Worm (Caenorhabditis elegans) whole organism, mixed stage, embryonic: Measurements from ENCODE around the gene ddr-1.
A peak's percentile ranks its signal among the peaks of the same experiment; 100 is the strongest.

Experiments used
- M03D4.4 ChIP-seq: sonication (generic microtip); optimal IDR thresholded peaks from 2 replicates; lab custom pipeline; 2017; ENCODE audit warnings: mild to moderate bottlenecking, missing genetic modification characterization, missing compliant biosample characterization
- blmp-1 ChIP-seq: fragments of 150-350 bp; optimal IDR thresholded peaks from 2 replicates; lab custom pipeline; 2014; ENCODE audit warnings: missing biosample characterization, missing genetic modification characterization
- ceh-39 ChIP-seq: fragments of 150-350 bp; optimal IDR thresholded peaks from 2 replicates; lab custom pipeline; 2014; ENCODE audit warnings: missing biosample characterization, missing genetic modification characterization
- ceh-43 ChIP-seq: fragments of 200-800 bp; sonication (Bioruptor generic); optimal IDR thresholded peaks from 2 replicates; lab custom pipeline; 2018; ENCODE audit warnings: mild to moderate bottlenecking, missing genetic modification characterization, moderate library complexity, missing compliant biosample characterization
- ceh-83 ChIP-seq: fragments of 200-800 bp; sonication (Bioruptor generic); optimal IDR thresholded peaks from 2 replicates; lab custom pipeline; 2018; ENCODE audit warnings: mild to moderate bottlenecking, missing genetic modification characterization, missing compliant biosample characterization
- ces-1 ChIP-seq: fragments of 150-350 bp; optimal IDR thresholded peaks from 2 replicates; lab custom pipeline; 2014; ENCODE audit warnings: missing biosample characterization, missing genetic modification reagents, missing genetic modification characterization
- drap-1 ChIP-seq: fragments of 200-800 bp; sonication (Bioruptor generic); optimal IDR thresholded peaks from 3 replicates; lab custom pipeline; 2018; ENCODE audit warnings: mild to moderate bottlenecking, missing genetic modification characterization, missing compliant biosample characterization
- elt-1 ChIP-seq: sonication (generic microtip); optimal IDR thresholded peaks from 2 replicates; lab custom pipeline; 2017; ENCODE audit warnings: missing genetic modification characterization, mild to moderate bottlenecking, missing compliant biosample characterization, antibody characterized with exemption, moderate library complexity, borderline replicate concordance; ENCODE audit not compliant: insufficient read depth
- flh-1 ChIP-seq: fragments of 200-800 bp; sonication (Bioruptor generic); optimal IDR thresholded peaks from 2 replicates; lab custom pipeline; 2018; ENCODE audit warnings: mild to moderate bottlenecking, missing genetic modification characterization, moderate library complexity, missing compliant biosample characterization
- hlh-1 ChIP-seq: fragments of 150-350 bp; optimal IDR thresholded peaks from 2 replicates; lab custom pipeline; 2014; ENCODE audit warnings: missing biosample characterization, missing genetic modification reagents, missing genetic modification characterization
- lin-13 ChIP-seq: fragments of 150-350 bp; optimal IDR thresholded peaks from 2 replicates; lab custom pipeline; 2014; ENCODE audit warnings: missing biosample characterization, missing genetic modification characterization
- lsy-2 ChIP-seq: fragments of 150-350 bp; optimal IDR thresholded peaks from 2 replicates; lab custom pipeline; 2014; ENCODE audit warnings: missing biosample characterization, missing genetic modification characterization
- mab-5 ChIP-seq: fragments of 150-350 bp; optimal IDR thresholded peaks from 2 replicates; lab custom pipeline; 2014; ENCODE audit warnings: missing biosample characterization, missing genetic modification characterization
- mep-1 ChIP-seq: fragments of 150-350 bp; optimal IDR thresholded peaks from 2 replicates; lab custom pipeline; 2017; ENCODE audit warnings: missing biosample characterization, missing genetic modification reagents, missing genetic modification characterization, inconsistent platforms
- mls-2 ChIP-seq: sonication (generic microtip); optimal IDR thresholded peaks from 2 replicates; lab custom pipeline; 2016; ENCODE audit warnings: mild to moderate bottlenecking, missing genetic modification characterization, moderate library complexity, missing compliant biosample characterization
- nhr-12 ChIP-seq: fragments of 150-350 bp; optimal IDR thresholded peaks from 2 replicates; lab custom pipeline; 2014; ENCODE audit warnings: missing biosample characterization, missing genetic modification characterization
- nhr-237 ChIP-seq: fragments of 150-350 bp; optimal IDR thresholded peaks from 2 replicates; lab custom pipeline; 2014; ENCODE audit warnings: missing biosample characterization, missing genetic modification characterization
- nhr-28 ChIP-seq: fragments of 150-350 bp; optimal IDR thresholded peaks from 2 replicates; lab custom pipeline; 2014; ENCODE audit warnings: missing biosample characterization, missing genetic modification characterization
- nhr-76 ChIP-seq: sonication (generic microtip); optimal IDR thresholded peaks from 2 replicates; lab custom pipeline; 2017; ENCODE audit warnings: missing biosample characterization, missing genetic modification characterization
- pha-4 ChIP-seq: fragments of 150-350 bp; optimal IDR thresholded peaks from 2 replicates; lab custom pipeline; 2018; ENCODE audit warnings: missing biosample characterization, missing genetic modification reagents, missing genetic modification characterization
- sem-2 ChIP-seq: fragments of 200-800 bp; sonication (Bioruptor generic); optimal IDR thresholded peaks from 2 replicates; lab custom pipeline; 2018; ENCODE audit warnings: mild to moderate bottlenecking, missing genetic modification characterization, missing compliant biosample characterization
- snpc-4 ChIP-seq: fragments of 150-350 bp; optimal IDR thresholded peaks from 2 replicates; lab custom pipeline; 2014; ENCODE audit warnings: missing biosample characterization, missing genetic modification characterization
- sptf-1 ChIP-seq: sonication (generic microtip); optimal IDR thresholded peaks from 2 replicates; lab custom pipeline; 2017; ENCODE audit warnings: mild to moderate bottlenecking, missing genetic modification characterization, moderate library complexity, missing compliant biosample characterization
- tbx-8 ChIP-seq: fragments of 200-800 bp; sonication (Bioruptor generic); optimal IDR thresholded peaks from 2 replicates; lab custom pipeline; 2018; ENCODE audit warnings: mild to moderate bottlenecking, missing genetic modification characterization, moderate library complexity, missing compliant biosample characterization
- unc-120 ChIP-seq: sonication (generic microtip); optimal IDR thresholded peaks from 2 replicates; lab custom pipeline; 2017; ENCODE audit warnings: missing genetic modification characterization, missing compliant biosample characterization; ENCODE audit not compliant: poor library complexity, severe bottlenecking
- unc-39 ChIP-seq: fragments of 150-350 bp; optimal IDR thresholded peaks from 2 replicates; lab custom pipeline; 2014; ENCODE audit warnings: missing biosample characterization, missing genetic modification characterization
- unc-62 ChIP-seq: fragments of 150-350 bp; optimal IDR thresholded peaks from 2 replicates; lab custom pipeline; 2014; ENCODE audit warnings: missing biosample characterization, missing genetic modification reagents, missing genetic modification characterization
- zip-8 ChIP-seq: fragments of 150-350 bp; optimal IDR thresholded peaks from 2 replicates; lab custom pipeline; 2014; ENCODE audit warnings: missing biosample characterization, missing genetic modification characterization

ddr-1 gene

ce11 chrX:5458043-5458442 is 3.0 kb upstream of the ddr-1 start:
- TF ChIP-seq mep-1 (tag; lab: Kevin White, UChicago) = no peak
- no peak for TF ChIP-seq hlh-1
- no peak for TF ChIP-seq sem-2 (GFP tag; lab: Kevin White, UChicago)
- TF ChIP-seq lsy-2 (tag; lab: Kevin White, UChicago) = no peak
- TF ChIP-seq mls-2 (tag; lab: Kevin White, UChicago) = no peak
- TF ChIP-seq mab-5 (tag; lab: Kevin White, UChicago) = no peak
- TF ChIP-seq ces-1 (GFP tag; lab: Kevin White, UChicago) = no peak
- no peak for TF ChIP-seq ceh-43 (GFP tag; lab: Kevin White, UChicago)
- TF ChIP-seq nhr-237 = no peak
- no peak for TF ChIP-seq blmp-1 (tag; lab: Kevin White, UChicago)
- TF ChIP-seq nhr-76 (tag; lab: Kevin White, UChicago) = no peak

ce11 chrX:5458750-5459149 is 2.3 kb upstream of the ddr-1 start:
- TF ChIP-seq M03D4.4 (tag; lab: Kevin White, UChicago) (no peak), unc-62 (no peak), snpc-4 (tag; lab: Kevin White, UChicago) (no peak), ceh-39 (no peak)

ce11 chrX:5465631-5466030 is 4.6 kb downstream of the ddr-1 start:
- no peak for TF ChIP-seq nhr-28
- TF ChIP-seq hlh-1 = no peak
- TF ChIP-seq mep-1 (tag; lab: Kevin White, UChicago) = no peak
- no peak for TF ChIP-seq sptf-1 (tag; lab: Kevin White, UChicago)
- no peak for TF ChIP-seq nhr-12
- no peak for TF ChIP-seq nhr-76 (tag; lab: Kevin White, UChicago)
- no peak for TF ChIP-seq pha-4
- TF ChIP-seq unc-39 (tag; lab: Kevin White, UChicago) = no peak
- TF ChIP-seq unc-62 = no peak
- no peak for TF ChIP-seq sem-2 (GFP tag; lab: Kevin White, UChicago)
- no peak for TF ChIP-seq ces-1 (GFP tag; lab: Kevin White, UChicago)
- no peak for TF ChIP-seq ceh-83
- TF ChIP-seq nhr-237 = no peak
- TF ChIP-seq ceh-39 = no peak

DNA sequence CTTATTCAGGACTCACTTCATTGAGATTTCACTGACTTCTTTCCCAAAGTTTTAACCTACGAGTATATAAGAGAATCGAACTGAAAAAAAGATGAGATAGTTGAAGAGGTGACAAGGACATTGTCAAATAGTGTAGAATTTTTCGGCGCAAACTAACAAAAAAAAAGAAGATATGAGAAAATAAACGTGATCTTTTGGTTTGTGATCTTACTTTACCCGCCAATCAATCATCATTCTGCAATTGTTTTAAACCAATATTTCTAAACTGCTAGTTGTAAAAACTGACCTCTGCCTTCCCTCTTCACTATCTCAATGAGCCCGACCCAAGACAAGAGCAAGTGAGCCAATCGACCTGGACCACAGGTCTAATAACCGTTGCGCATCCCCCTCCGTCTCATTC is 5.1 kb downstream of the ddr-1 start:
- no peak for TF ChIP-seq nhr-237
- TF ChIP-seq mab-5 (tag; lab: Kevin White, UChicago) = no peak
- TF ChIP-seq nhr-28 = no peak
- no peak for TF ChIP-seq ceh-39
- TF ChIP-seq mls-2 (tag; lab: Kevin White, UChicago) = no peak
- no peak for TF ChIP-seq tbx-8
- no peak for TF ChIP-seq flh-1
- no peak for TF ChIP-seq elt-1 (tag; lab: Kevin White, UChicago)
- TF ChIP-seq snpc-4 (tag; lab: Kevin White, UChicago) = no peak
- TF ChIP-seq zip-8 = no peak
- no peak for TF ChIP-seq sem-2 (GFP tag; lab: Kevin White, UChicago)
- no peak for TF ChIP-seq unc-62
- no peak for TF ChIP-seq sptf-1 (tag; lab: Kevin White, UChicago)
- TF ChIP-seq ceh-83 = no peak

DNA sequence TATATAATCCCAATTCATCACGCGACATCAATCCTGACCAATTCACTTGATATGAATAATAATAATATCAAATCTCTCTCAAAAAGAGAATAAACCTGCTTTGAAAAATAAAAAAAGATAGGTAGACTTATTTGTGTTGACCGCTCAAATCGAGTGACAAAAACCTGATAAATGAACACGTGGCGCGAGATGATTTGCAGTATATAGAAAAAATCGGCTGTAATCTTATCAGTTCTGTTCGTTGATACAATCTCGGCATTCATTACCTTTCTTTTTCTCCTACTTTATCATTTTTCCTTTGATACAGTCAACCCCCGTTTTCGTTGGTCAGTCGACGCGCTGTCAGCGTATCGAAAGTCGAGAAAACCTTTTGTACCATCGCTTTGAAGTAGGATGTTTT is 6.3 kb downstream of the ddr-1 start:
- no peak for TF ChIP-seq mep-1 (tag; lab: Kevin White, UChicago)
- TF ChIP-seq, all 35 proteins: peak for 0

DNA sequence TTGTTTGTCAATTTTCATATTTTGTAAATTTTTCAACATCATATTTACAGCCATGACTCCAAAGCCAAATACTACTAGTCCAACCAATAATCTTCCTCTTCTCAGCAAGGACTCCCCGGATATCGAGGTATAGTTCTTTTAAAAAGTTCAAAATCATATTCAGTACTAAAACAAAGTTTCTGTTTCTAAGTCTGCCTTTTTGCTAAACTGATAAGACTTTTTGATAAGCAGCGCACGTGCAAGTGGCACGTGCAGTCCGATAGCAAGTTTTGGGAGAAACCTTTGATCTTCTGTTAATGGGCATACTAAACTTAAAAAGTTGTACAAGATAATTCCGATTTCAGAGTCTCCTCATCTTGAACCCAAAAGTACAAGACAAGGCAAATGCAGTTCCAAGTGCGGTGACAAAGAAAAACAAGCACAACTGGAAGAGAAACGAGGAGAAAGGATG is 6.8 kb downstream of the ddr-1 start, which contains the start of gene dpyd-1:
dpyd-1 (plus strand) TSS at position 51 of the 451 bp plus-strand sequence.
- no peak for TF ChIP-seq blmp-1 (tag; lab: Kevin White, UChicago)
- no peak for TF ChIP-seq ces-1 (GFP tag; lab: Kevin White, UChicago)
- TF ChIP-seq unc-120 = no peak
- no peak for TF ChIP-seq lin-13
- no peak for TF ChIP-seq sem-2 (GFP tag; lab: Kevin White, UChicago)
- no peak for TF ChIP-seq lsy-2 (tag; lab: Kevin White, UChicago)

DNA sequence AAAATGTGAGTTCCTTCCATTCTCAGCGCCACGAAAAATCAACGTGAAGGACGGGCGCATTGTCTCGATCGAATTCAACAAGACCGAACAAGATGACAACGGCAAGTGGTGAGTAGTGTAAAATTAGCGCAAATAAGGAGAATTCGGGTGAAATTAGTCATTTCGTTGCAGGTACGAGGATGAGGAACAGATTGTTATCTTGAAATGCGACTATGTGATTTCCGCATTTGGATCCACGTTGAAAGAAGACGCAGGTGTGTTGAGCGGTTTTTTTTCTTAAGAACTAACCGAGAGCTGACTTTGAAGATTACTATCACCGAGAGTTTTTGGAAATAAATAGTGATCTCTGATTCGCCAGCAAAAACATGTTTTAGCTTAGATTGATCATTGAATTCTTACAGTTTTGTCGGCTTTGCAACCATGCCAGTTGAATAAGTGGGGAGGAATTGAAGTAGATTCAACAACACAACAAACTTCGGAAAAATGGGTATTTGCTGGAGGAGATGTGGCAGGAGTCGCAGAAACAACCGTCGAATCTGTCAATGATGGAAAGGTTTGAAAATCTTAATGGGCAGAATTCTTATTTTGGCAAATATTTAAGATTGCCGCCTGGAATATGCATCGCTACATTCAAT is 9.2 kb downstream of the ddr-1 start:
- TF ChIP-seq elt-1 (tag; lab: Kevin White, UChicago) (peak; percentile 40), drap-1 (no peak), ces-1 (GFP tag; lab: Kevin White, UChicago) (no peak)
